Worm (Caenorhabditis elegans) whole organism, early embryonic: Measurements from ENCODE around the gene sru-35.

Source experiments
- flt-1 ChIP-seq: fragments of 200-800 bp; sonication (Bioruptor generic); IDR thresholded peaks from 2 replicates; pipeline ENCODE4 v1.3.6; 2022; ENCODE audit warnings: missing genetic modification characterization, missing compliant biosample characterization
- hmbx-1 ChIP-seq: sonication (generic microtip); optimal IDR thresholded peaks from 2 replicates; lab custom pipeline; 2016; ENCODE audit warnings: mild to moderate bottlenecking, missing genetic modification characterization, missing compliant biosample characterization

ce11 chrIV:8761896-8762295, 28.1 kb downstream of the sru-35 start, which contains the start of the genes F20C5.11 and klp-11:
- TF ChIP-seq hmbx-1 (tag; lab: Kevin White, UChicago) (no peak), flt-1 (GFP tag; lab: Robert Waterston, UW) (no peak)
